Worm (Caenorhabditis elegans) whole organism, L2 larva: ENCODE measurements around the gene M05D6.1.

Experiments
- ama-1 ChIP-seq: fragments of 150-350 bp; optimal IDR thresholded peaks from 2 replicates; lab custom pipeline; 2018; ENCODE audit warnings: inconsistent platforms
- ceh-82 ChIP-seq: fragments of 150-350 bp; optimal IDR thresholded peaks from 2 replicates; lab custom pipeline; 2014; ENCODE audit warnings: missing biosample characterization, missing genetic modification characterization
- elt-1 ChIP-seq: fragments of 150-350 bp; optimal IDR thresholded peaks from 2 replicates; lab custom pipeline; 2014; ENCODE audit warnings: missing biosample characterization, missing genetic modification characterization
- lsy-2 ChIP-seq, 2 experiments: fragments of 150-350 bp in 1 of 2; sonication (generic microtip) in 1 of 2; optimal IDR thresholded peaks; 2 replicates each; lab custom pipeline; 2014 to 2017; ENCODE audit warnings: missing biosample characterization in 2 of 2, missing genetic modification characterization in 2 of 2
- nhr-10 ChIP-seq: sonication (generic microtip); optimal IDR thresholded peaks from 2 replicates; lab custom pipeline; 2017; ENCODE audit warnings: missing biosample characterization, missing genetic modification characterization
- nhr-129 ChIP-seq: fragments of 150-350 bp; optimal IDR thresholded peaks from 2 replicates; lab custom pipeline; 2014; ENCODE audit warnings: missing biosample characterization, missing genetic modification characterization
- nhr-25 ChIP-seq: fragments of 150-350 bp; sonication (generic microtip); optimal IDR thresholded peaks from 3 replicates; lab custom pipeline; 2014; ENCODE audit warnings: missing biosample characterization, missing genetic modification characterization
- zag-1 ChIP-seq: fragments of 150-350 bp; optimal IDR thresholded peaks from 2 replicates; lab custom pipeline; 2014; ENCODE audit warnings: missing biosample characterization, missing genetic modification characterization

- TF ChIP-seq ama-1 (lab: Kevin White, UChicago) (no peak), nhr-25 (no peak), ceh-82 (no peak), zag-1 (tag; lab: Kevin White, UChicago) (no peak), nhr-129 (no peak), lsy-2 (tag; optimal IDR thresholded peaks at IDR 0.05; lab: Kevin White, UChicago) (no peak), nhr-10 (tag; lab: Kevin White, UChicago) (no peak), elt-1 (no peak)
Observed at ce11 chrII:8431954-8432353, 43.3 kb downstream of the M05D6.1 start, which contains the start of gene acp-2.
